Worm (Caenorhabditis elegans): Measurements from ENCODE around the gene suds-3.

The suds-3 gene

ce11 chrV:9906115-9906514, 24.7 kb upstream of the suds-3 start, which contains the start of gene fipr-11:
TSS of gene fipr-11 (minus strand) at chrV:9906215.
- TF ChIP-seq dpl-1 (GFP tag; optimal IDR thresholded peaks at IDR 0.05) (no peak), let-607 (tag; optimal IDR thresholded peaks at IDR 0.05) (no peak), aptf-2 (GFP tag; conservative IDR thresholded peaks at IDR 0.05) (no peak)

- TF ChIP-seq lsy-27 (tag; optimal IDR thresholded peaks at IDR 0.05; ENCODE audit: borderline replicate concordance, insufficient read depth) (no peak), tbp1 (GFP tag; optimal IDR thresholded peaks at IDR 0.05) (no peak), dox-1 (GFP tag; IDR thresholded peaks at IDR 0.05) (no peak), attf-3 (GFP tag; conservative IDR thresholded peaks at IDR 0.05) (no peak), lin-54 (GFP tag; optimal IDR thresholded peaks at IDR 0.05) (no peak), somi-1 (GFP tag; optimal IDR thresholded peaks at IDR 0.05) (no peak), him-1 (tag; optimal IDR thresholded peaks at IDR 0.05) (no peak), efl-1 (GFP tag; optimal IDR thresholded peaks at IDR 0.05) (no peak), F39B2.1 (GFP tag; IDR thresholded peaks at IDR 0.05) (no peak), ekl-4 (GFP tag; IDR thresholded peaks at IDR 0.05) (no peak), egl-44 (GFP tag; IDR thresholded peaks at IDR 0.05) (no peak), madf-6 (GFP tag; IDR thresholded peaks at IDR 0.05) (no peak)
Measured at ce11 chrV:9907205-9907604, 23.6 kb upstream of the suds-3 start.

- no peak for TF ChIP-seq ztf-6 (GFP tag; IDR thresholded peaks at IDR 0.05)
- TF ChIP-seq hmg-1.2 (GFP tag; IDR thresholded peaks at IDR 0.05), result no peak
- no peak for TF ChIP-seq ceh-79 (tag; optimal IDR thresholded peaks at IDR 0.05)
- TF ChIP-seq mel-28 (tag; optimal IDR thresholded peaks at IDR 0.05; ENCODE audit: borderline replicate concordance), result no peak
- TF ChIP-seq ztf-28 (GFP tag; IDR thresholded peaks at IDR 0.05), result no peak
Measured at ce11 chrV:9909624-9910023, 21.2 kb upstream of the suds-3 start.

- TF ChIP-seq bed-1 (GFP tag; IDR thresholded peaks at IDR 0.05) (no peak), pbrm-1 (GFP tag; IDR thresholded peaks at IDR 0.05) (no peak), die-1 (tag; optimal IDR thresholded peaks at IDR 0.05) (no peak), Y53F4B.3 (GFP tag; IDR thresholded peaks at IDR 0.05) (no peak), lsl-1 (GFP tag; optimal IDR thresholded peaks at IDR 0.05) (no peak), hlh-26 (GFP tag; conservative IDR thresholded peaks at IDR 0.05) (no peak), B0035.1 (tag; optimal IDR thresholded peaks at IDR 0.05) (no peak), nfya-2 (GFP tag; IDR thresholded peaks at IDR 0.05) (no peak), F10E7.11 (tag; optimal IDR thresholded peaks at IDR 0.05) (no peak), dpl-1 (GFP tag; optimal IDR thresholded peaks at IDR 0.05) (no peak), aptf-3 (GFP tag; IDR thresholded peaks at IDR 0.05) (no peak), lag-1 (GFP tag; IDR thresholded peaks at IDR 0.05) (no peak), unc-62 (GFP tag; optimal IDR thresholded peaks at IDR 0.05) (no peak), sdz-38 (tag; optimal IDR thresholded peaks at IDR 0.05) (no peak), ztf-26 (tag; optimal IDR thresholded peaks at IDR 0.05) (no peak)
Measured at ce11 chrV:9911165-9911564, 19.6 kb upstream of the suds-3 start.

- TF ChIP-seq F33H1.4 (GFP tag; IDR thresholded peaks at IDR 0.05), result no peak
- no peak for TF ChIP-seq F57C9.4 (tag; optimal IDR thresholded peaks at IDR 0.05)
- TF ChIP-seq F10E7.11 (tag; optimal IDR thresholded peaks at IDR 0.05), result no peak
- TF ChIP-seq sdz-38 (tag; optimal IDR thresholded peaks at IDR 0.05), result no peak
- no peak for TF ChIP-seq xnd-1 (tag; optimal IDR thresholded peaks at IDR 0.05)
- TF ChIP-seq egrh-3 (GFP tag; IDR thresholded peaks at IDR 0.05), result no peak
Measured at ce11 chrV:9913863-9914262, 17.0 kb upstream of the suds-3 start, which contains the start of gene fipr-10. TSS of gene fipr-10 (plus strand) at chrV:9914163.
